Fruit fly (Drosophila melanogaster): ENCODE data around the gene CG7251.

- no peak for TF ChIP-seq Dfd (GFP tag; optimal IDR thresholded peaks at IDR 0.05)
- TF ChIP-seq Myc (optimal IDR thresholded peaks at IDR 0.05) = no peak
- no peak for TF ChIP-seq sage (GFP tag; optimal IDR thresholded peaks at IDR 0.05)
- TF ChIP-seq GATAd (GFP tag; optimal IDR thresholded peaks at IDR 0.05) = no peak
- no peak for TF ChIP-seq jim (GFP tag; optimal IDR thresholded peaks at IDR 0.05)
- TF ChIP-seq h (GFP tag; optimal IDR thresholded peaks at IDR 0.05) = no peak
- TF ChIP-seq CrebA (GFP tag; optimal IDR thresholded peaks at IDR 0.05; ENCODE audit: borderline replicate concordance) = no peak
- TF ChIP-seq rgr (GFP tag; optimal IDR thresholded peaks at IDR 0.05) = no peak
- no peak for TF ChIP-seq N (GFP tag; optimal IDR thresholded peaks at IDR 0.05)
- TF ChIP-seq Jra (GFP tag; optimal IDR thresholded peaks at IDR 0.05) = no peak
- no peak for TF ChIP-seq tai (GFP tag; optimal IDR thresholded peaks at IDR 0.05)
- no peak for TF ChIP-seq OdsH (GFP tag; optimal IDR thresholded peaks at IDR 0.05)
- no peak for TF ChIP-seq brk (GFP tag; optimal IDR thresholded peaks at IDR 0.05)
- no peak for TF ChIP-seq fru (GFP tag; optimal IDR thresholded peaks at IDR 0.05)
Observed at dm6 chr2L:5596533-5596932, 8.3 kb upstream of the CG7251 start, which contains the start of gene CG18266.

Measured in whole organism, wandering third instar larva.